Fruit fly (Drosophila melanogaster) whole organism, embryonic: Measurements from ENCODE around the gene CCHa2.
A peak's percentile ranks its signal among the peaks of the same experiment; 100 is the strongest.

Source experiments
- Adf1 ChIP-seq: fragments of 200-800 bp; sonication (Bioruptor generic); IDR thresholded peaks from 2 replicates; pipeline ENCODE4 v1.3.6; 2022; ENCODE audit warnings: missing biosample characterization, missing genetic modification characterization
- CG10209 ChIP-seq: fragments of 200-800 bp; sonication (Bioruptor generic); optimal IDR thresholded peaks from 3 replicates; lab custom pipeline; 2017; ENCODE audit warnings: missing biosample characterization, mild to moderate bottlenecking, missing genetic modification characterization, missing genetic modification reagents
- CG1024 ChIP-seq: fragments of 200-800 bp; sonication (Bioruptor generic); IDR thresholded peaks from 2 replicates; pipeline ENCODE4 v1.3.6; 2022; ENCODE audit warnings: missing biosample characterization, missing genetic modification characterization
- CG10959 ChIP-seq: fragments of 200-800 bp; sonication (Bioruptor generic); IDR thresholded peaks from 2 replicates; pipeline ENCODE4 v1.3.6; 2022; ENCODE audit warnings: missing biosample characterization, missing genetic modification characterization
- CG11093 ChIP-seq: fragments of 200-800 bp; sonication (Bioruptor generic); IDR thresholded peaks from 3 replicates; pipeline ENCODE4 v1.3.6; 2022; ENCODE audit warnings: missing biosample characterization, missing genetic modification characterization
- CG12744 ChIP-seq: fragments of 200-800 bp; sonication (Bioruptor generic); optimal IDR thresholded peaks from 2 replicates; lab custom pipeline; 2016; ENCODE audit warnings: missing biosample characterization, missing genetic modification characterization
- CG13296 ChIP-seq: fragments of 200-800 bp; sonication (Bioruptor generic); optimal IDR thresholded peaks from 3 replicates; lab custom pipeline; 2018; ENCODE audit warnings: missing biosample characterization, mild to moderate bottlenecking, missing genetic modification characterization
- CG13624 ChIP-seq: fragments of 200-800 bp; sonication (Bioruptor generic); optimal IDR thresholded peaks from 2 replicates; lab custom pipeline; 2016; ENCODE audit warnings: missing biosample characterization, missing genetic modification characterization
- CG14014 ChIP-seq: fragments of 200-800 bp; sonication (Bioruptor generic); IDR thresholded peaks from 2 replicates; pipeline ENCODE4 v1.3.6; 2022; ENCODE audit warnings: missing biosample characterization, missing genetic modification characterization
- CG14965 ChIP-seq: fragments of 200-800 bp; sonication (Bioruptor generic); optimal IDR thresholded peaks from 2 replicates; lab custom pipeline; 2016; ENCODE audit warnings: missing biosample characterization, missing genetic modification characterization, borderline replicate concordance
- CG1647 ChIP-seq: fragments of 200-800 bp; sonication (Bioruptor generic); optimal IDR thresholded peaks from 3 replicates; lab custom pipeline; 2016; ENCODE audit warnings: missing biosample characterization, missing genetic modification characterization
- CG16779 ChIP-seq: fragments of 200-800 bp; sonication (Bioruptor generic); IDR thresholded peaks from 2 replicates; pipeline ENCODE4 v1.3.6; 2022; ENCODE audit warnings: missing biosample characterization, missing genetic modification characterization
- CG17802 ChIP-seq: fragments of 200-800 bp; sonication (Bioruptor generic); optimal IDR thresholded peaks from 2 replicates; lab custom pipeline; 2018; ENCODE audit warnings: missing biosample characterization, mild to moderate bottlenecking, missing genetic modification characterization, moderate library complexity
- CG3163 ChIP-seq: fragments of 200-800 bp; sonication (Bioruptor generic); optimal IDR thresholded peaks from 3 replicates; lab custom pipeline; 2016; ENCODE audit warnings: missing biosample characterization, missing genetic modification characterization
- CG32767 ChIP-seq: fragments of 200-800 bp; sonication (Bioruptor generic); IDR thresholded peaks from 2 replicates; pipeline ENCODE4 v1.3.6; 2022; ENCODE audit warnings: missing biosample characterization, missing genetic modification characterization
- CG3726 ChIP-seq: fragments of 200-800 bp; sonication (Bioruptor generic); IDR thresholded peaks from 3 replicates; pipeline ENCODE4, ENCODE4 v1.3.6; 2022; ENCODE audit warnings: missing biosample characterization, missing genetic modification characterization
- CG43689 ChIP-seq: fragments of 200-800 bp; sonication (Bioruptor generic); IDR thresholded peaks from 2 replicates; pipeline ENCODE4 v1.3.6; 2022; ENCODE audit warnings: missing biosample characterization, missing genetic modification characterization
- CG6175 ChIP-seq: fragments of 200-800 bp; sonication (Bioruptor generic); IDR thresholded peaks from 3 replicates; pipeline ENCODE4 v1.3.6; 2022; ENCODE audit warnings: missing biosample characterization, missing genetic modification characterization
- CG6854 ChIP-seq: fragments of 200-800 bp; sonication (Bioruptor generic); optimal IDR thresholded peaks from 3 replicates; lab custom pipeline; 2017; ENCODE audit warnings: missing biosample characterization, mild to moderate bottlenecking, missing genetic modification characterization
- CG7357 ChIP-seq: fragments of 200-800 bp; sonication (Bioruptor generic); IDR thresholded peaks from 3 replicates; pipeline ENCODE4 v1.3.6; 2022; ENCODE audit warnings: missing biosample characterization, missing genetic modification characterization
- CG9727 ChIP-seq: fragments of 200-800 bp; sonication (Bioruptor generic); optimal IDR thresholded peaks from 3 replicates; lab custom pipeline; 2017; ENCODE audit warnings: missing biosample characterization, mild to moderate bottlenecking, missing genetic modification characterization
- CTCF ChIP-seq: fragments of 200-800 bp; sonication (Bioruptor generic); optimal IDR thresholded peaks from 2 replicates; lab custom pipeline; 2017; ENCODE audit warnings: missing biosample characterization, mild to moderate bottlenecking, missing genetic modification characterization, moderate library complexity
- Chrac-16 ChIP-seq: fragments of 200-800 bp; sonication (Bioruptor generic); optimal IDR thresholded peaks from 3 replicates; lab custom pipeline; 2016; ENCODE audit warnings: missing biosample characterization, missing genetic modification characterization
- Dbx ChIP-seq: fragments of 200-800 bp; sonication (Bioruptor generic); IDR thresholded peaks from 3 replicates; pipeline ENCODE4 v1.3.6; 2022; ENCODE audit warnings: missing biosample characterization, missing genetic modification characterization
- ERR ChIP-seq: fragments of 200-800 bp; sonication (Bioruptor generic); optimal IDR thresholded peaks from 2 replicates; lab custom pipeline; 2016; ENCODE audit warnings: missing biosample characterization, missing genetic modification characterization
- Hand ChIP-seq: fragments of 200-800 bp; sonication (Bioruptor generic); optimal IDR thresholded peaks from 2 replicates; lab custom pipeline; 2017; ENCODE audit warnings: mild to moderate bottlenecking, missing biosample characterization, missing genetic modification reagents, missing genetic modification characterization
- NK7.1 ChIP-seq: fragments of 200-800 bp; sonication (Bioruptor generic); optimal IDR thresholded peaks from 3 replicates; lab custom pipeline; 2016; ENCODE audit warnings: missing biosample characterization, missing genetic modification characterization
- Optix ChIP-seq: fragments of 200-800 bp; sonication (Bioruptor generic); IDR thresholded peaks from 3 replicates; pipeline ENCODE4 v1.3.6; 2022; ENCODE audit warnings: missing biosample characterization, missing genetic modification characterization
- Ravus ChIP-seq: fragments of 200-800 bp; sonication (Bioruptor generic); IDR thresholded peaks from 2 replicates; pipeline ENCODE4 v1.3.6; 2022; ENCODE audit warnings: missing biosample characterization, missing genetic modification characterization
- Sin3A ChIP-seq: fragments of >200 bp; optimal IDR thresholded peaks from 2 replicates; lab custom pipeline; 2018
- Six4 ChIP-seq: fragments of 200-800 bp; sonication (Bioruptor generic); optimal IDR thresholded peaks from 2 replicates; lab custom pipeline; 2016; ENCODE audit warnings: missing biosample characterization, missing genetic modification characterization
- Ssrp ChIP-seq: fragments of 200-800 bp; sonication (Bioruptor generic); optimal IDR thresholded peaks from 2 replicates; lab custom pipeline; 2018; ENCODE audit warnings: missing biosample characterization, mild to moderate bottlenecking, missing genetic modification characterization, moderate library complexity
- TFAM ChIP-seq: fragments of 200-800 bp; sonication (Bioruptor generic); optimal IDR thresholded peaks from 2 replicates; lab custom pipeline; 2017; ENCODE audit warnings: missing biosample characterization, missing genetic modification characterization, inconsistent platforms
- Vsx1 ChIP-seq: fragments of 200-800 bp; sonication (Bioruptor generic); optimal IDR thresholded peaks from 2 replicates; lab custom pipeline; 2017; ENCODE audit warnings: missing biosample characterization, mild to moderate bottlenecking, missing genetic modification characterization, missing genetic modification reagents
- ase ChIP-seq: fragments of 200-800 bp; sonication (Bioruptor generic); IDR thresholded peaks from 3 replicates; pipeline ENCODE4 v1.3.6; 2022; ENCODE audit warnings: missing biosample characterization, missing genetic modification characterization
- ato ChIP-seq: fragments of 200-800 bp; sonication (Bioruptor generic); IDR thresholded peaks from 2 replicates; pipeline ENCODE4 v1.3.6; 2022; ENCODE audit warnings: missing biosample characterization, missing genetic modification characterization; ENCODE audit not compliant: partially characterized antibody
- bcd ChIP-seq: fragments of 200-800 bp; sonication (Bioruptor generic); optimal IDR thresholded peaks from 2 replicates; lab custom pipeline; 2017; ENCODE audit warnings: missing biosample characterization, mild to moderate bottlenecking, missing genetic modification characterization
- bigmax ChIP-seq: fragments of 200-800 bp; sonication (Bioruptor generic); optimal IDR thresholded peaks from 2 replicates; lab custom pipeline; 2018; ENCODE audit warnings: missing biosample characterization, mild to moderate bottlenecking, missing genetic modification characterization
- btn ChIP-seq: fragments of 200-800 bp; sonication (Bioruptor generic); optimal IDR thresholded peaks from 2 replicates; lab custom pipeline; 2016; ENCODE audit warnings: missing biosample characterization, missing genetic modification characterization
- caup ChIP-seq: fragments of 200-800 bp; sonication (Bioruptor generic); optimal IDR thresholded peaks from 3 replicates; lab custom pipeline; 2017; ENCODE audit warnings: missing biosample characterization, mild to moderate bottlenecking, missing genetic modification characterization, moderate library complexity; ENCODE audit not compliant: severe bottlenecking
- dm ChIP-seq: fragments of 200-800 bp; sonication (Bioruptor generic); optimal IDR thresholded peaks from 3 replicates; lab custom pipeline; 2016; ENCODE audit warnings: missing biosample characterization, missing genetic modification characterization
- emc ChIP-seq: fragments of 200-800 bp; sonication (Bioruptor generic); optimal IDR thresholded peaks from 2 replicates; lab custom pipeline; 2016; ENCODE audit warnings: missing biosample characterization, missing genetic modification characterization
- ftz-f1 ChIP-seq: fragments of 200-800 bp; sonication (Bioruptor generic); optimal IDR thresholded peaks from 2 replicates; lab custom pipeline; 2016; ENCODE audit warnings: missing biosample characterization, missing genetic modification characterization
- ham ChIP-seq: fragments of 200-800 bp; sonication (Bioruptor generic); IDR thresholded peaks from 2 replicates; pipeline ENCODE4 v1.3.6; 2022; ENCODE audit warnings: missing biosample characterization, missing genetic modification characterization
- her ChIP-seq: fragments of 200-800 bp; sonication (Bioruptor generic); optimal IDR thresholded peaks from 2 replicates; lab custom pipeline; 2016; ENCODE audit warnings: missing biosample characterization, missing genetic modification characterization
- ind ChIP-seq: fragments of 200-800 bp; sonication (Bioruptor generic); optimal IDR thresholded peaks from 3 replicates; lab custom pipeline; 2016; ENCODE audit warnings: missing biosample characterization, missing genetic modification characterization
- pum ChIP-seq: fragments of 200-800 bp; sonication (Bioruptor generic); optimal IDR thresholded peaks from 2 replicates; lab custom pipeline; 2016; ENCODE audit warnings: missing biosample characterization, missing genetic modification characterization
- sd ChIP-seq: fragments of 200-800 bp; sonication (Bioruptor generic); optimal IDR thresholded peaks from 3 replicates; lab custom pipeline; 2018; ENCODE audit warnings: missing biosample characterization, mild to moderate bottlenecking, missing genetic modification characterization, moderate library complexity
- sens-2 ChIP-seq: fragments of 200-800 bp; sonication (Bioruptor generic); IDR thresholded peaks from 2 replicates; pipeline ENCODE4 v1.3.6; 2022; ENCODE audit warnings: missing biosample characterization, missing genetic modification characterization
- sima ChIP-seq: fragments of 200-800 bp; sonication (Bioruptor generic); optimal IDR thresholded peaks from 2 replicates; lab custom pipeline; 2016; ENCODE audit warnings: missing biosample characterization, missing genetic modification characterization
- trh ChIP-seq: fragments of 200-800 bp; sonication (Bioruptor generic); optimal IDR thresholded peaks from 2 replicates; lab custom pipeline; 2016; ENCODE audit warnings: missing biosample characterization, missing genetic modification characterization
- zfh1 ChIP-seq: fragments of 200-800 bp; sonication (Bioruptor generic); IDR thresholded peaks from 3 replicates; pipeline ENCODE4 v1.3.6; 2022; ENCODE audit warnings: missing biosample characterization, missing genetic modification characterization

Gene CCHa2

DNA sequence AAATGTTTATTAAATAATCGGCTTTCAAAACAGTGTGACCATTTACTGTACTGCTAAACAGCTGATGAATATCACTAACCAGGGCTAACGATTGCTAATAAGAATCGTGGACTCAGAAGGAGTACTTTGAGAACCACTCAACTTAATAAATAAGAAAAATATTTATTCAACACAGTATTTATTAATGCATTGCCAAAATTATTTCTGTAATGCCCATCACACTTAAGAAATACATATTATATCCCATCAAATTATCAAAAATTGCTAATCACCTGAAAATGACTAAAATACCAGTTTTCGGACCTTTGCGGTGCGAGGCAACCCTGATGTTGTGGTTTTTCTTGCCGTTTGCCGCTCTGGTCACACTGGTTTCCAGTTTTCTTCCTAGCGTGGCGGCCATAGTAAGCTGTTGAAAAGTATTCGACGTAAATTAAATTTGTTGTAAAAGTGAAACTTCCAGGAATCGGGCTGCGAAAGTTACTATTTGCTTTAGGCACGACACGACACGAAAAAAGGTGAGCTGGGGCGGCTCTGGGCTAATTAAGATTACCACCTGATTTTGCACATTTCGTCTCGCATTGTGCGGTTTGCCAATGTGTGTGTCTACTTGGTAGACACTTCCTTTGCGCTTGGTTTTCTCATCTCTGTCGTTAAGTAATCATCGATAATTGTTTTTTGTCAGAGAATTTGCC lies 13.1 kb downstream of the CCHa2 start, which contains the start of the genes mRpS21 and Droj2 (continued):
- TF ChIP-seq Adf1 (no peak), ind (GFP tag; lab: Kevin White, UChicago) (peak; percentile 63), Sin3A (lab: Kevin White, UChicago) (peak; percentile 86), CG1647 (GFP tag; lab: Kevin White, UChicago) (no peak), emc (GFP tag; lab: Kevin White, UChicago) (no peak), ato (GFP tag; lab: Robert Waterston, UW) (no peak), CG13624 (GFP tag; lab: Kevin White, UChicago) (peak; percentile 71), her (no peak), CG13296 (GFP tag; lab: Kevin White, UChicago) (peak; percentile 37), Ssrp (no peak), CG32767 (GFP tag; lab: Robert Waterston, UW) (no peak), NK7.1 (GFP tag; lab: Kevin White, UChicago) (peak; percentile 6), ERR (GFP tag; lab: Kevin White, UChicago) (no peak), TFAM (GFP tag; lab: Kevin White, UChicago) (no peak), Ravus (GFP tag; lab: Robert Waterston, UW) (no peak), zfh1 (GFP tag; lab: Robert Waterston, UW) (0 out of 3 replicates have a peak, but pooled peaks have one; percentile 28), Dbx (GFP tag; lab: Robert Waterston, UW) (0 out of 3 replicates have a peak, but pooled peaks have one; percentile 38), CG10209 (GFP tag; lab: Kevin White, UChicago) (peak; percentile 22), bcd (GFP tag; lab: Kevin White, UChicago) (peak; percentile 57), CG3163 (GFP tag; lab: Kevin White, UChicago) (no peak), btn (no peak), Hand (GFP tag; lab: Kevin White, UChicago) (no peak), CG43689 (GFP tag; lab: Robert Waterston, UW) (no peak), CG9727 (GFP tag; lab: Kevin White, UChicago) (peak; percentile 40), ftz-f1 (no peak), dm (GFP tag; lab: Kevin White, UChicago) (peak; percentile 39), CG11093 (GFP tag; lab: Robert Waterston, UW) (no peak), trh (GFP tag; lab: Kevin White, UChicago) (no peak), CG14965 (no peak), Vsx1 (GFP tag; lab: Kevin White, UChicago) (peak; percentile 45), ham (no peak), CG6854 (GFP tag; lab: Kevin White, UChicago) (no peak), CG7357 (GFP tag; lab: Robert Waterston, UW) (no peak), CTCF (GFP tag; lab: Kevin White, UChicago) (no peak), sd (tag; lab: Kevin White, UChicago) (no peak), bigmax (no peak), CG1024 (GFP tag; lab: Robert Waterston, UW) (no peak), CG17802 (tag; lab: Kevin White, UChicago) (no peak), pum (GFP tag; lab: Kevin White, UChicago) (peak; percentile 17), CG10959 (no peak), sens-2 (GFP tag; lab: Robert Waterston, UW) (no peak), caup (GFP tag; lab: Kevin White, UChicago) (peak; percentile 19), CG6175 (no peak), CG12744 (GFP tag; lab: Kevin White, UChicago) (peak; percentile 9), Six4 (GFP tag; lab: Kevin White, UChicago) (peak; percentile 50), ase (GFP tag; lab: Robert Waterston, UW) (no peak), sima (no peak), Chrac-16 (GFP tag; lab: Kevin White, UChicago) (peak; percentile 65), CG14014 (GFP tag; lab: Robert Waterston, UW) (peak; percentile 43; the same call in 1 of the 2 replicates), CG3726 (GFP tag; lab: Robert Waterston, UW) (no peak), CG16779 (GFP tag; lab: Robert Waterston, UW) (no peak), Optix (GFP tag; lab: Robert Waterston, UW) (no peak)
